Worm (Caenorhabditis elegans): ENCODE data around the gene ZK616.61.

DNA sequence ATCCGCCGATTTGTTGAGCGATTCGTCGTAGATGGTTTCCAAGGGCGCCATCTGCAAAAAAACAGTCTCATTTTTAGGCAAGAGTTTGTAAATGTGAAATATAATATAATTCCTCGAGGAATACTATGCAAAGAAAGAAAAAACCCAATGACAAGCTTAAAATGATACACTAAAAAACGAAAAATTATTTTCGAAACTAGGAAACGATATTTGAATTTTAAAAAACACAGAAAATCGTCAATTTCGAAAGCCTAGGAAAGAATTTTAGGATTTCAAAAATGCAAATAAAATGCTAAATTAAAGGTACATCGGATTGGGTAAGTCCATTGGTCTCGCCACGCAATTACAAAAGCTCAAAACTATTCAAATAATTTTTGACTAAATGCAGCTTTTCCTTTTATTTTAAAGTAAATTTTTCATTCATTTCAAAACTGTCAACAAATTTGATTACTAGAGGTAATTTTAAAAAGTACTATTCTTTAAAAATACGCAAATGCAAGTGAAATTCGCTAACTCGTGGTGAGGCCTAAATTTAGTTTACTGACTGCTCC lies 13.9 kb upstream of the ZK616.61 start, which contains the start of the genes htp-1 and ZK616.5:
- TF ChIP-seq snpc-4 (tag; optimal IDR thresholded peaks at IDR 0.05) (no peak), nhr-77 (tag; optimal IDR thresholded peaks at IDR 0.05) (no peak), blmp-1 (tag; optimal IDR thresholded peaks at IDR 0.05) (no peak), unc-62 (GFP tag; optimal IDR thresholded peaks at IDR 0.05) (no peak), irx-1 (tag; optimal IDR thresholded peaks at IDR 0.05) (no peak), ama-1 (optimal IDR thresholded peaks at IDR 0.05) (no peak), elt-3 (tag; optimal IDR thresholded peaks at IDR 0.05) (no peak), nhr-28 (tag; optimal IDR thresholded peaks at IDR 0.05) (no peak), unc-98 (GFP tag; IDR thresholded peaks at IDR 0.05) (no peak), dpl-1 (GFP tag; optimal IDR thresholded peaks at IDR 0.05) (no peak)

Data from whole organism, L1 larva.